Worm (Caenorhabditis elegans) whole organism, L2 larva: Measurements from ENCODE around the gene taf-9.

Source experiments
- aly-2 ChIP-seq: fragments of 150-350 bp; optimal IDR thresholded peaks from 2 replicates; lab custom pipeline; 2014; ENCODE audit warnings: missing biosample characterization, missing genetic modification characterization
- ceh-16 ChIP-seq: fragments of 150-350 bp; optimal IDR thresholded peaks from 2 replicates; lab custom pipeline; 2014; ENCODE audit warnings: missing biosample characterization, missing genetic modification characterization
- egl-27 ChIP-seq: sonication (generic microtip); optimal IDR thresholded peaks from 3 replicates; lab custom pipeline; 2017; ENCODE audit warnings: missing biosample characterization, missing genetic modification reagents, missing genetic modification characterization
- lin-39 ChIP-seq: fragments of 150-350 bp; optimal IDR thresholded peaks from 2 replicates; lab custom pipeline; 2014; ENCODE audit warnings: missing biosample characterization, missing genetic modification reagents, missing genetic modification characterization
- mdl-1 ChIP-seq, 2 experiments: fragments of 150-350 bp in 1 of 2; sonication (generic microtip) in 1 of 2; optimal IDR thresholded peaks; 2 replicates each; lab custom pipeline; 2017; ENCODE audit warnings: missing biosample characterization in 2 of 2, missing genetic modification characterization in 2 of 2
- zag-1 ChIP-seq: fragments of 150-350 bp; optimal IDR thresholded peaks from 2 replicates; lab custom pipeline; 2014; ENCODE audit warnings: missing biosample characterization, missing genetic modification characterization

DNA sequence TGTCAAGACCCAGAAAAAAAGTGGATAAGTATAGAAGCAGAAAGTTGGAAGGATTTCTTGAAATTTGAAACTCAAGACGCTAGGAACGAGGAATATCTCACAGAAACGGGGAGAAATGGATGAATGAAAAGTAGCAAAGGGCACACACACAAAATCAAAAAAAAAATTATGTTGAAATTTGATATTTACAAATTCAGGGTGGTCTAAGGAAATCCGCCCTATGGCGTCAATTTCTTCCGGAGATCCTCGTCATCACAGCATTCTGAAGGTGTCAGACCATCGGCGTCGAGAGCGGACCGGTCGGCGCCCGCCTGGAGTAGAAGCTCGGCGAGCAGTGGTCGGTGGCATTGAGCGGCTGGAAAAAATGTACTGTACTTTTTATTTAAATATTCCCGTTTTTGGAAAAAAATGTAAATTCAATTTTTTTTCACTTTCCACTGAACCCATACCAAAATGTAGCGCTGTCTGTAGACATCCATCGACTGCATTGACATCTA lies 16.0 kb downstream of the taf-9 start:
- no peak for TF ChIP-seq zag-1 (tag; lab: Kevin White, UChicago)
- TF ChIP-seq egl-27 (tag; lab: Kevin White, UChicago) = no peak
- TF ChIP-seq lin-39 (tag; lab: Kevin White, UChicago) = no peak
- no peak for TF ChIP-seq aly-2 (tag; lab: Kevin White, UChicago)
- no peak for TF ChIP-seq ceh-16 (tag; lab: Kevin White, UChicago)
- no peak for TF ChIP-seq mdl-1 (tag; optimal IDR thresholded peaks at IDR 0.05; lab: Kevin White, UChicago)
